Worm (Caenorhabditis elegans): ENCODE measurements around the gene Y62H9A.11.

The Y62H9A.11 gene

ce11 chrX:11934933-11935332, 27.8 kb upstream of the Y62H9A.11 start (continued):
- no peak for TF ChIP-seq dmd-4 (tag; optimal IDR thresholded peaks at IDR 0.05; ENCODE audit: borderline replicate concordance)
- TF ChIP-seq sox-4 (tag; optimal IDR thresholded peaks at IDR 0.05): peak; percentile 64
- no peak for TF ChIP-seq K02D7.2 (tag; optimal IDR thresholded peaks at IDR 0.05)
- TF ChIP-seq ref-2 (tag; optimal IDR thresholded peaks at IDR 0.05): peak; percentile 55
- TF ChIP-seq ztf-16 (tag; optimal IDR thresholded peaks at IDR 0.05): peak; percentile 51
- TF ChIP-seq pqm-1 (tag; optimal IDR thresholded peaks at IDR 0.05): no peak
- TF ChIP-seq elt-4 (tag; optimal IDR thresholded peaks at IDR 0.05): no peak
- peak; percentile 63 for TF ChIP-seq pat-9 (tag; optimal IDR thresholded peaks at IDR 0.05)
- TF ChIP-seq tbx-7 (tag; optimal IDR thresholded peaks at IDR 0.05): peak; percentile 27
- TF ChIP-seq pros-1 (tag; optimal IDR thresholded peaks at IDR 0.05): no peak
- no peak for TF ChIP-seq madf-2 (tag; optimal IDR thresholded peaks at IDR 0.05)
- TF ChIP-seq dve-1 (tag; optimal IDR thresholded peaks at IDR 0.05): peak; percentile 21
- peak; percentile 8 for TF ChIP-seq hlh-8 (tag; optimal IDR thresholded peaks at IDR 0.05)
- TF ChIP-seq hlh-30 (tag; optimal IDR thresholded peaks at IDR 0.05; ENCODE audit: insufficient read depth): no peak
- peak; percentile 11 for TF ChIP-seq K09A11.1 (tag; optimal IDR thresholded peaks at IDR 0.05; ENCODE audit: insufficient read depth)
- no peak for TF ChIP-seq pax-1 (tag; optimal IDR thresholded peaks at IDR 0.05)
- TF ChIP-seq pha-2 (tag; optimal IDR thresholded peaks at IDR 0.05): peak; percentile 56
- peak; percentile 31 for TF ChIP-seq ceh-18 (tag; optimal IDR thresholded peaks at IDR 0.05)
- peak; percentile 47 for TF ChIP-seq C08G9.2 (tag; optimal IDR thresholded peaks at IDR 0.05)
- TF ChIP-seq hlh-6 (tag; optimal IDR thresholded peaks at IDR 0.05): peak; percentile 74
- no peak for TF ChIP-seq ceh-30 (tag; optimal IDR thresholded peaks at IDR 0.05)
- TF ChIP-seq pha-4 (tag; optimal IDR thresholded peaks at IDR 0.05): no peak
- TF ChIP-seq sdc-2 (tag; optimal IDR thresholded peaks at IDR 0.05): peak; percentile 96
- peak; percentile 33; the same call in 1 of the 2 replicates for TF ChIP-seq sox-2 (GFP tag; IDR thresholded peaks at IDR 0.05)
- TF ChIP-seq eyg-1 (tag; optimal IDR thresholded peaks at IDR 0.05): peak; percentile 28
- TF ChIP-seq nhr-232 (tag; optimal IDR thresholded peaks at IDR 0.05): peak; percentile 23
- no peak for TF ChIP-seq ama-1 (optimal IDR thresholded peaks at IDR 0.05)
- TF ChIP-seq mec-3 (tag; optimal IDR thresholded peaks at IDR 0.05; ENCODE audit: borderline replicate concordance): no peak
- TF ChIP-seq unc-86 (tag; optimal IDR thresholded peaks at IDR 0.05): peak; percentile 54
- TF ChIP-seq fkh-6 (tag; optimal IDR thresholded peaks at IDR 0.05): peak; percentile 29

- peak; percentile 47 for TF ChIP-seq nfya-1 (tag; optimal IDR thresholded peaks at IDR 0.05)
- no peak for TF ChIP-seq hlh-8 (tag; optimal IDR thresholded peaks at IDR 0.05)
Observed at ce11 chrX:11933547-11933946, 26.4 kb upstream of the Y62H9A.11 start.

- no peak for TF ChIP-seq ceh-2 (tag; optimal IDR thresholded peaks at IDR 0.05)
- no peak for TF ChIP-seq unc-3 (GFP tag; conservative IDR thresholded peaks at IDR 0.05)
- TF ChIP-seq unc-3 (tag; optimal IDR thresholded peaks at IDR 0.05): no peak
- no peak for TF ChIP-seq dve-1 (tag; optimal IDR thresholded peaks at IDR 0.05)
- TF ChIP-seq ceh-34 (tag; optimal IDR thresholded peaks at IDR 0.05): no peak
- TF ChIP-seq tbx-2 (tag; optimal IDR thresholded peaks at IDR 0.05): no peak
- TF ChIP-seq ceh-18 (tag; optimal IDR thresholded peaks at IDR 0.05): no peak
- no peak for TF ChIP-seq pax-1 (tag; optimal IDR thresholded peaks at IDR 0.05)
- no peak for TF ChIP-seq pqm-1 (tag; optimal IDR thresholded peaks at IDR 0.05)
- no peak for TF ChIP-seq che-1 (tag; optimal IDR thresholded peaks at IDR 0.05)
- no peak for TF ChIP-seq zip-5 (tag; optimal IDR thresholded peaks at IDR 0.05)
- no peak for TF ChIP-seq hlh-13 (GFP tag; optimal IDR thresholded peaks at IDR 0.05)
- TF ChIP-seq fax-1 (tag; optimal IDR thresholded peaks at IDR 0.05): no peak
- no peak for TF ChIP-seq ceh-6 (GFP tag; optimal IDR thresholded peaks at IDR 0.05)
- TF ChIP-seq elt-4 (tag; optimal IDR thresholded peaks at IDR 0.05): no peak
- no peak for TF ChIP-seq pag-3 (tag; optimal IDR thresholded peaks at IDR 0.05; ENCODE audit: borderline replicate concordance)
- no peak for TF ChIP-seq madf-2 (tag; optimal IDR thresholded peaks at IDR 0.05)
Observed at ce11 chrX:11931559-11931958, 24.4 kb upstream of the Y62H9A.11 start, which contains the start of gene dot-1.4. Gene dot-1.4 (minus strand): TSS chrX:11931659.
